Fruit fly (Drosophila melanogaster): ENCODE data around the gene t-Grip91.
A peak's percentile ranks its signal among the peaks of the same experiment; 100 is the strongest.

The t-Grip91 gene

DNA sequence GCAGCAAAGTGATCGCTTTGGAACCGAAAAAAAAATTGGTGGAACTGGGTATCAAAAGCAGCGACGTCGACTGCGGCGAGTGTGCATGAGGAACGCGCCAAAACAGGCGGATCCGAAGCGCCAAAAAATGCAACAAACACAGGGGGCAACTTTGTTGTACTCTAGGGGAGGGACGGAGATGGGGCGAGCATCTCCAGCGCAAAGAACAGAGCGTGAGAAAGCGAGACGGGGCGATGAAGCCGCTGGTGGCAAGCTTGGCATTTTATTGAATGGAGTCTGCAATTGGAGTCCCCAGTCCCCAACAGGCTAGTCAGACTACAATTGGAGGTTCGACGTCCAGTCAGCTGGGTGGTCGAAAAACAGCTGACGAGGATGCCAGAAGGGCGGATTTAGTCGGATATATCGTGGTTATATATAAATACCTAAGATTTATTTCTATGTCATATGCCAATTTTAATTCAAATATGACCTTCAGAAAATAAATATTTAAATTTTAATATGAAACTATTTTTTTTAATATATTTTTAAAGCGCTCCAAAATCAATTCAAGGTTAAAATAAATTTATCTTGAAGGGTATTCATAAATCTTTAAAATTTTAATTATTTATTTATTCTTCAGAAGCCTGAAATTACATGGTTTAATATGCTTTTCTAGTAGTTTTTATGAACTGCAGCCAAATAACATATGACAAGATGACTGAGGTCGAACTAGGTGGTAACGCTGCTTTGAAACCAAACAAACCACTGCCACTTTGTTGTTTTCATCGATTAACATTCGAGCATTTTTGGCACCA lies 37.1 kb upstream of the t-Grip91 start (continued):
- TF ChIP-seq CG9215 (GFP tag; IDR thresholded peaks at IDR 0.05) (peak; percentile 79), CG14710 (tag; optimal IDR thresholded peaks at IDR 0.05) (peak; percentile 97), CG12071 (GFP tag; optimal IDR thresholded peaks at IDR 0.05) (no peak), usp (GFP tag; optimal IDR thresholded peaks at IDR 0.05) (no peak), z (GFP tag; IDR thresholded peaks at IDR 0.05) (no peak), CG15479 (GFP tag; optimal IDR thresholded peaks at IDR 0.05) (no peak), Deaf1 (tag; optimal IDR thresholded peaks at IDR 0.05) (peak; percentile 74), CG12744 (GFP tag; optimal IDR thresholded peaks at IDR 0.05) (no peak), CG11696 (GFP tag; IDR thresholded peaks at IDR 0.05) (no peak), twi (tag; optimal IDR thresholded peaks at IDR 0.05) (peak; percentile 94), CG6683 (GFP tag; optimal IDR thresholded peaks at IDR 0.05) (peak; percentile 83), zen (tag; optimal IDR thresholded peaks at IDR 0.05) (peak; percentile 89), CG12236 (GFP tag; optimal IDR thresholded peaks at IDR 0.05) (no peak), Ravus (GFP tag; IDR thresholded peaks at IDR 0.05) (peak; percentile 14; the same call in 1 of the 2 replicates), CG12769 (tag; optimal IDR thresholded peaks at IDR 0.05) (peak; percentile 50), Atf-2 (GFP tag; optimal IDR thresholded peaks at IDR 0.05) (peak; percentile 5), schlank (tag; optimal IDR thresholded peaks at IDR 0.05) (peak; percentile 1), danr (GFP tag; IDR thresholded peaks at IDR 0.05) (peak; percentile 61; the same call in 1 of the 2 replicates), fd96Cb (tag; optimal IDR thresholded peaks at IDR 0.05) (peak; percentile 92), CG31388 (GFP tag; optimal IDR thresholded peaks at IDR 0.05) (peak; percentile 72), Mes4 (GFP tag; optimal IDR thresholded peaks at IDR 0.05) (peak; percentile 18), CG10366 (GFP tag; IDR thresholded peaks at IDR 0.05) (peak; percentile 65), Bgb (GFP tag; IDR thresholded peaks at IDR 0.05; ENCODE audit: partially characterized antibody) (no peak), CG9609 (GFP tag; optimal IDR thresholded peaks at IDR 0.05) (no peak), chif (GFP tag; optimal IDR thresholded peaks at IDR 0.05) (peak in 1 of 2 experiments; percentile 32), CG8388 (GFP tag; optimal IDR thresholded peaks at IDR 0.05) (peak; percentile 91), dan (GFP tag; IDR thresholded peaks at IDR 0.05) (no peak), zfh1 (GFP tag; IDR thresholded peaks at IDR 0.05) (peak; percentile 82), Doc2 (GFP tag; IDR thresholded peaks at IDR 0.05) (no peak), ind (GFP tag; optimal IDR thresholded peaks at IDR 0.05) (peak; percentile 87), Dek (tag; optimal IDR thresholded peaks at IDR 0.05) (peak; percentile 87), Tbp (GFP tag; optimal IDR thresholded peaks at IDR 0.05) (no peak), slbo (GFP tag; IDR thresholded peaks at IDR 0.05) (peak; percentile 84), CG7357 (GFP tag; IDR thresholded peaks at IDR 0.05) (peak; percentile 67), CG10979 (tag; optimal IDR thresholded peaks at IDR 0.05) (peak; percentile 94), al (GFP tag; IDR thresholded peaks at IDR 0.05) (peak; percentile 71), CG15011 (GFP tag; optimal IDR thresholded peaks at IDR 0.05) (peak; percentile 50), CG11723 (GFP tag; optimal IDR thresholded peaks at IDR 0.05) (peak; percentile 81), Trl (optimal IDR thresholded peaks at IDR 0.05) (no peak), Trl (GFP tag; optimal IDR thresholded peaks at IDR 0.05) (no peak), ftz-f1 (GFP tag; optimal IDR thresholded peaks at IDR 0.05) (no peak), CG18476 (GFP tag; optimal IDR thresholded peaks at IDR 0.05) (peak; percentile 73), CG13296 (GFP tag; optimal IDR thresholded peaks at IDR 0.05) (peak; percentile 92), TFAM (GFP tag; optimal IDR thresholded peaks at IDR 0.05) (no peak), CG3995 (GFP tag; optimal IDR thresholded peaks at IDR 0.05) (no peak), eyg (GFP tag; optimal IDR thresholded peaks at IDR 0.05) (no peak), CG18011 (GFP tag; optimal IDR thresholded peaks at IDR 0.05) (peak; percentile 65), CG9817 (tag; optimal IDR thresholded peaks at IDR 0.05) (peak; percentile 88), cas (GFP tag; IDR thresholded peaks at IDR 0.05) (peak; percentile 26; the same call in 1 of the 2 replicates), scrt (GFP tag; optimal IDR thresholded peaks at IDR 0.05) (peak; percentile 72)
